Worm (Caenorhabditis elegans) whole organism, young adult: Measurements from ENCODE around the gene Y66C5A.2.

Source experiments
- B0019.2 ChIP-seq: fragments of 200-800 bp; sonication (Bioruptor generic); conservative IDR thresholded peaks from 2 replicates; pipeline ENCODE4 v1.3.6; 2022; ENCODE audit warnings: missing genetic modification reagents, missing genetic modification characterization, missing compliant biosample characterization
- B0035.1 ChIP-seq: sonication (generic microtip); optimal IDR thresholded peaks from 2 replicates; lab custom pipeline; 2016; ENCODE audit warnings: missing genetic modification characterization, mild to moderate bottlenecking, missing compliant biosample characterization, missing genotype, missing genetic modification reagents
- B0261.1 ChIP-seq: sonication (generic microtip); optimal IDR thresholded peaks from 2 replicates; lab custom pipeline; 2016; ENCODE audit warnings: mild to moderate bottlenecking, missing genetic modification characterization, moderate library complexity, missing compliant biosample characterization
- B0336.3 ChIP-seq: fragments of 200-800 bp; sonication (Bioruptor generic); IDR thresholded peaks from 2 replicates; pipeline ENCODE4 v1.3.6; 2022; ENCODE audit warnings: missing genetic modification characterization, missing compliant biosample characterization
- C06A6.2 ChIP-seq: fragments of 200-800 bp; sonication (Bioruptor generic); conservative IDR thresholded peaks from 2 replicates; pipeline ENCODE4 v1.3.6; 2022; ENCODE audit warnings: missing genetic modification characterization, missing compliant biosample characterization
- F22D6.2 ChIP-seq: sonication (generic microtip); optimal IDR thresholded peaks from 2 replicates; lab custom pipeline; 2016; ENCODE audit warnings: mild to moderate bottlenecking, missing genetic modification characterization, missing compliant biosample characterization
- F33H1.4 ChIP-seq: fragments of 200-800 bp; sonication (Bioruptor generic); IDR thresholded peaks from 2 replicates; pipeline ENCODE4 v1.3.6; 2022; ENCODE audit warnings: missing genetic modification reagents, missing genetic modification characterization, missing compliant biosample characterization
- F37B4.10 ChIP-seq: fragments of 200-800 bp; sonication (Bioruptor generic); IDR thresholded peaks from 2 replicates; pipeline ENCODE4 v1.3.6; 2022; ENCODE audit warnings: missing genetic modification characterization, missing compliant biosample characterization
- F39B2.1 ChIP-seq: fragments of 200-800 bp; sonication (Bioruptor generic); IDR thresholded peaks from 2 replicates; pipeline ENCODE4 v1.3.6; 2022; ENCODE audit warnings: missing genetic modification reagents, missing genetic modification characterization, missing compliant biosample characterization
- F57A8.1 ChIP-seq: fragments of 200-800 bp; sonication (Bioruptor generic); optimal IDR thresholded peaks from 2 replicates; lab custom pipeline; 2018; ENCODE audit warnings: mild to moderate bottlenecking, missing genetic modification characterization, moderate library complexity, missing compliant biosample characterization
- T26A5.8 ChIP-seq: sonication (generic microtip); optimal IDR thresholded peaks from 2 replicates; lab custom pipeline; 2016; ENCODE audit warnings: missing genetic modification characterization, missing compliant biosample characterization
- aptf-3 ChIP-seq: fragments of 200-800 bp; sonication (Bioruptor generic); IDR thresholded peaks from 2 replicates; pipeline ENCODE4 v1.3.6; 2022; ENCODE audit warnings: missing genetic modification characterization, missing compliant biosample characterization
- athp-1 ChIP-seq: sonication (generic microtip); optimal IDR thresholded peaks from 2 replicates; lab custom pipeline; 2017; ENCODE audit warnings: mild to moderate bottlenecking, missing genetic modification characterization, missing compliant biosample characterization
- attf-3 ChIP-seq: fragments of 200-800 bp; sonication (Bioruptor generic); conservative IDR thresholded peaks from 2 replicates; pipeline ENCODE4 v1.3.6; 2022; ENCODE audit warnings: missing genetic modification reagents, missing genetic modification characterization, missing compliant biosample characterization
- attf-6 ChIP-seq: fragments of 200-800 bp; sonication (Bioruptor generic); IDR thresholded peaks from 2 replicates; pipeline ENCODE4 v1.3.6; 2022; ENCODE audit warnings: missing genetic modification reagents, missing genetic modification characterization, missing compliant biosample characterization
- bed-1 ChIP-seq: fragments of 200-800 bp; sonication (Bioruptor generic); IDR thresholded peaks from 2 replicates; pipeline ENCODE4 v1.3.6; 2022; ENCODE audit warnings: missing genetic modification reagents, missing genetic modification characterization, missing compliant biosample characterization
- bed-2 ChIP-seq: fragments of 200-800 bp; sonication (Bioruptor generic); IDR thresholded peaks from 2 replicates; pipeline ENCODE4 v1.3.6; 2022; ENCODE audit warnings: missing genetic modification reagents, missing genetic modification characterization, missing compliant biosample characterization
- ccch-3 ChIP-seq: fragments of 200-800 bp; sonication (Bioruptor generic); optimal IDR thresholded peaks from 2 replicates; lab custom pipeline; 2018; ENCODE audit warnings: mild to moderate bottlenecking, missing genetic modification characterization, missing compliant biosample characterization
- ceh-27 ChIP-seq: fragments of 200-800 bp; sonication (Bioruptor generic); optimal IDR thresholded peaks from 2 replicates; lab custom pipeline; 2018; ENCODE audit warnings: mild to moderate bottlenecking, missing genetic modification characterization, moderate library complexity, missing compliant biosample characterization
- ceh-40 ChIP-seq: fragments of 200-800 bp; sonication (Bioruptor generic); IDR thresholded peaks from 2 replicates; pipeline ENCODE4 v1.3.6; 2022; ENCODE audit warnings: missing genetic modification characterization, missing compliant biosample characterization
- dpff-1 ChIP-seq: sonication (generic microtip); optimal IDR thresholded peaks from 2 replicates; lab custom pipeline; 2017; ENCODE audit warnings: mild to moderate bottlenecking, missing genetic modification characterization, missing compliant biosample characterization
- egl-44 ChIP-seq: fragments of 200-800 bp; sonication (Bioruptor generic); IDR thresholded peaks from 2 replicates; pipeline ENCODE4 v1.3.6; 2022; ENCODE audit warnings: missing genetic modification reagents, missing genetic modification characterization, missing compliant biosample characterization
- fkh-3 ChIP-seq: sonication (generic microtip); optimal IDR thresholded peaks from 2 replicates; lab custom pipeline; 2016; ENCODE audit warnings: mild to moderate bottlenecking, missing genetic modification characterization, missing compliant biosample characterization
- hlh-12 ChIP-seq: sonication (generic microtip); optimal IDR thresholded peaks from 2 replicates; lab custom pipeline; 2016; ENCODE audit warnings: missing genetic modification characterization, missing compliant biosample characterization
- let-607 ChIP-seq, 2 experiments: fragments of 200-800 bp in 1 of 2; sonication (Bioruptor generic) in 1 of 2; sonication (generic microtip) in 1 of 2; optimal IDR thresholded peaks; 2 replicates each; lab custom pipeline; 2016 to 2018; ENCODE audit warnings: mild to moderate bottlenecking in 2 of 2, missing compliant biosample characterization in 2 of 2, missing genetic modification characterization in 2 of 2, moderate library complexity in 2 of 2, missing genotype in 1 of 2
- lin-26 ChIP-seq: fragments of 200-800 bp; sonication (Bioruptor generic); IDR thresholded peaks from 2 replicates; pipeline ENCODE4 v1.3.6; 2022; ENCODE audit warnings: missing genetic modification reagents, missing genetic modification characterization, missing compliant biosample characterization
- lin-35 ChIP-seq, 3 experiments: fragments of 150-350 bp in 2 of 3; sonication (generic microtip) in 1 of 3; optimal IDR thresholded peaks; 2 replicates each; lab custom pipeline; 2014 to 2018; ENCODE audit warnings: missing biosample characterization in 3 of 3, missing genetic modification characterization in 3 of 3, missing genetic modification reagents in 3 of 3
- lin-40 ChIP-seq: sonication (generic microtip); optimal IDR thresholded peaks from 2 replicates; lab custom pipeline; 2016; ENCODE audit warnings: missing genetic modification characterization, mild to moderate bottlenecking, missing compliant biosample characterization, missing genotype, missing genetic modification reagents
- lin-54 ChIP-seq: fragments of 200-800 bp; sonication (Bioruptor generic); optimal IDR thresholded peaks from 2 replicates; lab custom pipeline; 2018; ENCODE audit warnings: mild to moderate bottlenecking, missing genetic modification characterization, missing compliant biosample characterization
- lir-1 ChIP-seq: fragments of 200-800 bp; sonication (Bioruptor generic); conservative IDR thresholded peaks from 2 replicates; pipeline ENCODE4 v1.3.6; 2022; ENCODE audit warnings: missing genetic modification reagents, missing genetic modification characterization, missing compliant biosample characterization
- madf-6 ChIP-seq: fragments of 200-800 bp; sonication (Bioruptor generic); IDR thresholded peaks from 2 replicates; pipeline ENCODE4 v1.3.6; 2022; ENCODE audit warnings: missing genetic modification reagents, missing genetic modification characterization, missing compliant biosample characterization
- mxl-1 ChIP-seq: sonication (generic microtip); optimal IDR thresholded peaks from 2 replicates; lab custom pipeline; 2016; ENCODE audit warnings: missing genetic modification characterization, missing compliant biosample characterization
- nfyb-1 ChIP-seq: fragments of 200-800 bp; sonication (Bioruptor generic); IDR thresholded peaks from 2 replicates; pipeline ENCODE4 v1.3.6; 2022; ENCODE audit warnings: missing genetic modification reagents, missing genetic modification characterization, missing compliant biosample characterization
- pha-4 ChIP-seq: fragments of 150-350 bp; sonication (generic microtip); optimal IDR thresholded peaks from 2 replicates; lab custom pipeline; 2014; ENCODE audit warnings: missing biosample characterization, missing genetic modification reagents, missing genetic modification characterization
- rcor-1 ChIP-seq: fragments of 200-800 bp; sonication (Bioruptor generic); IDR thresholded peaks from 2 replicates; pipeline ENCODE4 v1.3.6; 2022; ENCODE audit warnings: missing genetic modification reagents, missing genetic modification characterization, missing compliant biosample characterization
- repo-1 ChIP-seq: sonication (generic microtip); optimal IDR thresholded peaks from 2 replicates; lab custom pipeline; 2017; ENCODE audit warnings: mild to moderate bottlenecking, missing genetic modification characterization, missing compliant biosample characterization
- rpc-1 ChIP-seq, 2 experiments: fragments of 150-350 bp in 1 of 2; sonication (generic microtip) in 1 of 2; optimal IDR thresholded peaks; 2 replicates each; lab custom pipeline; 2014 to 2018; ENCODE audit warnings: missing biosample characterization in 1 of 2, missing genetic modification characterization in 1 of 2, missing genetic modification reagents in 1 of 2, missing genotype in 1 of 2
- snpc-1.3 ChIP-seq: sonication (generic microtip); optimal IDR thresholded peaks from 2 replicates; lab custom pipeline; 2017; ENCODE audit warnings: missing genetic modification characterization, mild to moderate bottlenecking, missing compliant biosample characterization, antibody characterized with exemption, moderate library complexity, missing genotype, missing genetic modification reagents; ENCODE audit not compliant: insufficient read depth
- snpc-4 ChIP-seq, 5 experiments: fragments of 150-350 bp in 1 of 5; sonication (generic microtip) in 4 of 5; optimal IDR thresholded peaks; 2 replicates each; lab custom pipeline; 2014 to 2018; ENCODE audit warnings: missing genetic modification characterization in 5 of 5, missing biosample characterization in 3 of 5, antibody characterized with exemption in 2 of 5, mild to moderate bottlenecking in 2 of 5, missing compliant biosample characterization in 2 of 5, missing genotype in 2 of 5, moderate library complexity in 2 of 5, missing genetic modification reagents in 1 of 5
- sptf-2 ChIP-seq: fragments of 200-800 bp; sonication (Bioruptor generic); optimal IDR thresholded peaks from 2 replicates; lab custom pipeline; 2018; ENCODE audit warnings: mild to moderate bottlenecking, missing genetic modification characterization, missing compliant biosample characterization
- tbp1 ChIP-seq: fragments of 200-800 bp; sonication (Bioruptor generic); optimal IDR thresholded peaks from 2 replicates; lab custom pipeline; 2018; ENCODE audit warnings: mild to moderate bottlenecking, missing genetic modification characterization, missing compliant biosample characterization
- unc-130 ChIP-seq: sonication (generic microtip); optimal IDR thresholded peaks from 2 replicates; lab custom pipeline; 2016; ENCODE audit warnings: missing genetic modification reagents, missing genetic modification characterization, missing compliant biosample characterization
- zfh-2 ChIP-seq: fragments of 200-800 bp; sonication (Bioruptor generic); conservative IDR thresholded peaks from 2 replicates; pipeline ENCODE4 v1.3.6; 2022; ENCODE audit warnings: missing genetic modification reagents, missing genetic modification characterization, missing compliant biosample characterization
- ztf-18 ChIP-seq: sonication (generic microtip); optimal IDR thresholded peaks from 2 replicates; lab custom pipeline; 2016; ENCODE audit warnings: missing genotype, mild to moderate bottlenecking, missing genetic modification characterization, missing compliant biosample characterization
- ztf-22 ChIP-seq: fragments of 200-800 bp; sonication (Bioruptor generic); optimal IDR thresholded peaks from 2 replicates; lab custom pipeline; 2018; ENCODE audit warnings: mild to moderate bottlenecking, missing genetic modification characterization, moderate library complexity, missing compliant biosample characterization
- ztf-28 ChIP-seq: fragments of 200-800 bp; sonication (Bioruptor generic); IDR thresholded peaks from 2 replicates; pipeline ENCODE4 v1.3.6; 2022; ENCODE audit warnings: missing genetic modification reagents, missing genetic modification characterization, missing compliant biosample characterization
- ztf-3 ChIP-seq: fragments of 200-800 bp; sonication (Bioruptor generic); optimal IDR thresholded peaks from 2 replicates; lab custom pipeline; 2018; ENCODE audit warnings: mild to moderate bottlenecking, missing genetic modification characterization, missing compliant biosample characterization
- ztf-6 ChIP-seq: fragments of 200-800 bp; sonication (Bioruptor generic); IDR thresholded peaks from 2 replicates; pipeline ENCODE4 v1.3.6; 2022; ENCODE audit warnings: missing genetic modification reagents, missing genetic modification characterization, missing compliant biosample characterization

The Y66C5A.2 gene

DNA sequence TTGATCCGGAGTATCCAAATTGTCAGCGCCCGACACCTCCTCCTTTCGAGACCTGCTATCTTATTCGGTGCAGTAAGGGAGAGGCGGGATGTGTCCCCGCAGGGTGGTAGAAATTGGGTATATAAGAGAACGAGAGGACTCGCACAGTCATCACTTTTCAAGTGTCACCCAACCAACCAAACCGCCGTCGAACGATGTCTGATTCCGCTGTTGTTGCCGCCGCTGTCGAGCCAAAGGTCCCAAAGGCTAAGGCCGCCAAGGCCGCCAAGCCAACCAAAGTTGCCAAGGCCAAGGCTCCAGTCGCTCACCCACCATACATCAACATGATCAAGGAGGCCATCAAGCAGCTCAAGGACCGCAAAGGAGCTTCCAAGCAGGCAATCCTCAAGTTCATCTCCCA is 29.4 kb downstream of the Y66C5A.2 start, which contains the start of gene his-24 (continued):
- TF ChIP-seq lin-35 (GFP tag; optimal IDR thresholded peaks at IDR 0.05; lab: Kevin White, UChicago) (no peak), C06A6.2 (GFP tag; lab: Robert Waterston, UW) (no peak), athp-1 (tag; lab: Kevin White, UChicago) (no peak), madf-6 (GFP tag; lab: Robert Waterston, UW) (no peak), lin-26 (GFP tag; lab: Robert Waterston, UW) (0 out of 2 replicates have a peak, but pooled peaks have one; percentile 8), snpc-4 (GFP tag; optimal IDR thresholded peaks at IDR 0.05; lab: Kevin White, UChicago) (no peak), snpc-4 (tag; optimal IDR thresholded peaks at IDR 0.05; lab: Kevin White, UChicago) (peak in 2 of 4 experiments; percentile 5 to 58), let-607 (tag; optimal IDR thresholded peaks at IDR 0.05; lab: Kevin White, UChicago) (no peak), ccch-3 (no peak), T26A5.8 (tag; lab: Kevin White, UChicago) (no peak), fkh-3 (tag; lab: Kevin White, UChicago) (no peak), repo-1 (peak; percentile 3), tbp1 (peak; percentile 67), bed-1 (GFP tag; lab: Robert Waterston, UW) (no peak), dpff-1 (no peak), F33H1.4 (no peak), hlh-12 (tag; lab: Kevin White, UChicago) (no peak), aptf-3 (GFP tag; lab: Robert Waterston, UW) (no peak), nfyb-1 (GFP tag; lab: Robert Waterston, UW) (peak; percentile 55; the same call in 1 of the 2 replicates), ceh-27 (peak; percentile 77), ztf-28 (GFP tag; lab: Robert Waterston, UW) (no peak), rpc-1 (optimal IDR thresholded peaks at IDR 0.05; lab: Kevin White, UChicago) (no peak), rpc-1 (tag; optimal IDR thresholded peaks at IDR 0.05; lab: Kevin White, UChicago) (no peak), ztf-6 (GFP tag; lab: Robert Waterston, UW) (0 out of 2 replicates have a peak, but pooled peaks have one; percentile 43), F57A8.1 (no peak), mxl-1 (tag; lab: Kevin White, UChicago) (no peak), zfh-2 (no peak; the same call in 1 of the 2 replicates), lin-54 (no peak), unc-130 (GFP tag; lab: Kevin White, UChicago) (no peak), sptf-2 (GFP tag; lab: Kevin White, UChicago) (no peak), lin-40 (tag; lab: Kevin White, UChicago) (peak; percentile 78), bed-2 (no peak), lir-1 (GFP tag; lab: Robert Waterston, UW) (no peak), attf-3 (GFP tag; lab: Robert Waterston, UW) (no peak), ceh-40 (GFP tag; lab: Robert Waterston, UW) (no peak), snpc-1.3 (tag; lab: Kevin White, UChicago) (no peak), attf-6 (GFP tag; lab: Robert Waterston, UW) (no peak), pha-4 (tag; lab: Kevin White, UChicago) (no peak), rcor-1 (GFP tag; lab: Robert Waterston, UW) (no peak), F22D6.2 (no peak), B0019.2 (GFP tag; lab: Robert Waterston, UW) (no peak), egl-44 (GFP tag; lab: Robert Waterston, UW) (no peak), B0336.3 (GFP tag; lab: Robert Waterston, UW) (no peak), B0035.1 (no peak), B0261.1 (tag; lab: Kevin White, UChicago) (no peak), ztf-22 (GFP tag; lab: Kevin White, UChicago) (no peak), F39B2.1 (GFP tag; lab: Robert Waterston, UW) (peak; percentile 99), ztf-18 (peak; percentile 17), ztf-3 (GFP tag; lab: Kevin White, UChicago) (no peak), F37B4.10 (GFP tag; lab: Robert Waterston, UW) (no peak)
